Fruit fly (Drosophila melanogaster) S2 (cell line): ENCODE results near the gene CG31848.

Source experiments
- CG8478 ChIP-seq: fragments of >200 bp; optimal IDR thresholded peaks from 2 replicates; lab custom pipeline; 2018
- CTCF ChIP-seq, 2 experiments: fragments of >200 bp; optimal IDR thresholded peaks; 2 replicates each; lab custom pipeline; 2018

DNA sequence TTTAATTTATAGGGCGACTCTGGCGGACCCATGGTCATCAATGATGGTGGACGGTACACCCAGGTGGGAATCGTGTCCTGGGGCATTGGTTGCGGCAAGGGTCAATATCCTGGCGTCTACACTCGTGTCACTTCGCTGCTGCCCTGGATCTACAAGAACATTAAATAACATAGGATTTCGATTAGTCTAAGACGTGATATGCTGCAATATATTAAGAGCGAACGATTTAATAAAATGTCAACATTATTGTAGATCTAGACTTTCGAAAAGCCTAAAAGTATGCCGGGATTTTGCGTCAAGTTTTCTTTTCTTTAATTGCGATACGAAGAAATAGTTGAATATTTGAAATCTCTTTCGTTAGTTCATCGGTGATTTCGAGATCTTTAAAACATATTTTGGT lies 8.5 kb downstream of the CG31848 start, which contains the start of gene Naa20B:
- no peak for TF ChIP-seq CG8478
- no peak for TF ChIP-seq CTCF (optimal IDR thresholded peaks at IDR 0.05; lab: Kevin White, UChicago)
